Worm (Caenorhabditis elegans) whole organism, L2 larva: ENCODE measurements around the gene gst-32.

Source experiments
- C34F6.9 ChIP-seq: fragments of 150-350 bp; optimal IDR thresholded peaks from 2 replicates; lab custom pipeline; 2014; ENCODE audit warnings: missing biosample characterization, missing genetic modification characterization
- F13H6.1 ChIP-seq: sonication (generic microtip); optimal IDR thresholded peaks from 2 replicates; lab custom pipeline; 2016; ENCODE audit warnings: missing genetic modification characterization, missing compliant biosample characterization
- R02D3.7 ChIP-seq: fragments of 150-350 bp; optimal IDR thresholded peaks from 2 replicates; lab custom pipeline; 2014; ENCODE audit warnings: missing biosample characterization, missing genetic modification characterization
- Y55F3AM.14 ChIP-seq: fragments of 200-800 bp; sonication (Bioruptor generic); optimal IDR thresholded peaks from 2 replicates; lab custom pipeline; 2018; ENCODE audit warnings: mild to moderate bottlenecking, missing genetic modification characterization, missing compliant biosample characterization
- ZK546.5 ChIP-seq: sonication (generic microtip); optimal IDR thresholded peaks from 2 replicates; lab custom pipeline; 2017; ENCODE audit warnings: missing biosample characterization, missing genetic modification characterization
- alr-1 ChIP-seq: fragments of 150-350 bp; optimal IDR thresholded peaks from 2 replicates; lab custom pipeline; 2014; ENCODE audit warnings: missing biosample characterization, missing genetic modification characterization
- blmp-1 ChIP-seq: sonication (generic microtip); optimal IDR thresholded peaks from 2 replicates; lab custom pipeline; 2017; ENCODE audit warnings: missing genetic modification characterization, mild to moderate bottlenecking, missing compliant biosample characterization, antibody characterized with exemption, moderate library complexity; ENCODE audit not compliant: insufficient read depth
- ceh-16 ChIP-seq: fragments of 150-350 bp; optimal IDR thresholded peaks from 2 replicates; lab custom pipeline; 2014; ENCODE audit warnings: missing biosample characterization, missing genetic modification characterization
- ceh-82 ChIP-seq: fragments of 150-350 bp; optimal IDR thresholded peaks from 2 replicates; lab custom pipeline; 2014; ENCODE audit warnings: missing biosample characterization, missing genetic modification characterization
- crh-2 ChIP-seq: sonication (generic microtip); optimal IDR thresholded peaks from 2 replicates; lab custom pipeline; 2017; ENCODE audit warnings: missing biosample characterization, missing genetic modification characterization
- dmd-4 ChIP-seq: sonication (generic microtip); optimal IDR thresholded peaks from 2 replicates; lab custom pipeline; 2017; ENCODE audit warnings: missing biosample characterization, missing genetic modification characterization
- egl-27 ChIP-seq: sonication (generic microtip); optimal IDR thresholded peaks from 3 replicates; lab custom pipeline; 2017; ENCODE audit warnings: missing biosample characterization, missing genetic modification reagents, missing genetic modification characterization
- elt-1 ChIP-seq: fragments of 150-350 bp; optimal IDR thresholded peaks from 2 replicates; lab custom pipeline; 2014; ENCODE audit warnings: missing biosample characterization, missing genetic modification characterization
- elt-3 ChIP-seq: sonication (generic microtip); optimal IDR thresholded peaks from 2 replicates; lab custom pipeline; 2017; ENCODE audit warnings: missing biosample characterization, missing genetic modification characterization
- fos-1 ChIP-seq: fragments of 150-350 bp; optimal IDR thresholded peaks from 2 replicates; lab custom pipeline; 2014; ENCODE audit warnings: missing biosample characterization, missing genetic modification characterization
- gmeb-1 ChIP-seq: fragments of 150-350 bp; optimal IDR thresholded peaks from 2 replicates; lab custom pipeline; 2014; ENCODE audit warnings: missing biosample characterization, missing genetic modification characterization
- lin-11 ChIP-seq: fragments of 150-350 bp; sonication (generic microtip); optimal IDR thresholded peaks from 2 replicates; lab custom pipeline; 2014; ENCODE audit warnings: missing biosample characterization, missing genetic modification characterization, inconsistent platforms, mixed read lengths
- lin-13 ChIP-seq: fragments of 150-350 bp; optimal IDR thresholded peaks from 2 replicates; lab custom pipeline; 2014; ENCODE audit warnings: missing biosample characterization, missing genetic modification reagents, missing genetic modification characterization
- lsy-2 ChIP-seq, 2 experiments: fragments of 150-350 bp in 1 of 2; sonication (generic microtip) in 1 of 2; optimal IDR thresholded peaks; 2 replicates each; lab custom pipeline; 2014 to 2017; ENCODE audit warnings: missing biosample characterization in 2 of 2, missing genetic modification characterization in 2 of 2
- mab-5 ChIP-seq: fragments of 150-350 bp; optimal IDR thresholded peaks from 2 replicates; lab custom pipeline; 2014; ENCODE audit warnings: missing biosample characterization, missing genetic modification characterization
- mbf-1 ChIP-seq: sonication (generic microtip); optimal IDR thresholded peaks from 2 replicates; lab custom pipeline; 2017; ENCODE audit warnings: missing biosample characterization, missing genetic modification characterization
- mdl-1 ChIP-seq, 2 experiments: fragments of 150-350 bp in 1 of 2; sonication (generic microtip) in 1 of 2; optimal IDR thresholded peaks; 2 replicates each; lab custom pipeline; 2017; ENCODE audit warnings: missing biosample characterization in 2 of 2, missing genetic modification characterization in 2 of 2
- nhr-10 ChIP-seq: sonication (generic microtip); optimal IDR thresholded peaks from 2 replicates; lab custom pipeline; 2017; ENCODE audit warnings: missing biosample characterization, missing genetic modification characterization
- nhr-11 ChIP-seq: fragments of 150-350 bp; optimal IDR thresholded peaks from 2 replicates; lab custom pipeline; 2014; ENCODE audit warnings: missing biosample characterization, missing genetic modification characterization
- nhr-12 ChIP-seq: fragments of 150-350 bp; optimal IDR thresholded peaks from 2 replicates; lab custom pipeline; 2014; ENCODE audit warnings: missing biosample characterization, missing genetic modification characterization
- nhr-129 ChIP-seq: fragments of 150-350 bp; optimal IDR thresholded peaks from 2 replicates; lab custom pipeline; 2014; ENCODE audit warnings: missing biosample characterization, missing genetic modification characterization
- nhr-21 ChIP-seq: fragments of 150-350 bp; optimal IDR thresholded peaks from 2 replicates; lab custom pipeline; 2014; ENCODE audit warnings: missing biosample characterization, missing genetic modification characterization
- nhr-23 ChIP-seq: fragments of 150-350 bp; optimal IDR thresholded peaks from 2 replicates; lab custom pipeline; 2014; ENCODE audit warnings: missing biosample characterization, missing genetic modification reagents, missing genetic modification characterization
- nhr-6 ChIP-seq: fragments of 150-350 bp; optimal IDR thresholded peaks from 2 replicates; lab custom pipeline; 2014; ENCODE audit warnings: missing biosample characterization, missing genetic modification characterization
- nhr-77 ChIP-seq: fragments of 150-350 bp; optimal IDR thresholded peaks from 2 replicates; lab custom pipeline; 2014; ENCODE audit warnings: missing biosample characterization, missing genetic modification characterization
- skn-1 ChIP-seq: sonication (generic microtip); optimal IDR thresholded peaks from 2 replicates; lab custom pipeline; 2017; ENCODE audit warnings: missing biosample characterization, missing genetic modification characterization
- sma-3 ChIP-seq: sonication (generic microtip); optimal IDR thresholded peaks from 2 replicates; lab custom pipeline; 2016; ENCODE audit warnings: missing genetic modification reagents, missing genetic modification characterization, missing compliant biosample characterization
- sma-9 ChIP-seq, 2 experiments: fragments of 150-350 bp in 1 of 2; sonication (generic microtip) in 1 of 2; optimal IDR thresholded peaks; 2 replicates each; lab custom pipeline; 2014 to 2016; ENCODE audit warnings: missing genetic modification characterization in 2 of 2, mild to moderate bottlenecking in 1 of 2, missing biosample characterization in 1 of 2, missing compliant biosample characterization in 1 of 2, missing genetic modification reagents in 1 of 2, moderate library complexity in 1 of 2
- unc-39 ChIP-seq: fragments of 150-350 bp; optimal IDR thresholded peaks from 2 replicates; lab custom pipeline; 2014; ENCODE audit warnings: missing biosample characterization, missing genetic modification characterization
- unc-55 ChIP-seq: fragments of 150-350 bp; sonication (generic microtip); optimal IDR thresholded peaks from 3 replicates; lab custom pipeline; 2014; ENCODE audit warnings: missing biosample characterization, missing genetic modification reagents, missing genetic modification characterization
- unc-62 ChIP-seq: fragments of 150-350 bp; optimal IDR thresholded peaks from 2 replicates; lab custom pipeline; 2014; ENCODE audit warnings: missing biosample characterization, missing genetic modification reagents, missing genetic modification characterization
- zag-1 ChIP-seq: fragments of 150-350 bp; optimal IDR thresholded peaks from 2 replicates; lab custom pipeline; 2014; ENCODE audit warnings: missing biosample characterization, missing genetic modification characterization
- ztf-1 ChIP-seq: fragments of 200-800 bp; sonication (Bioruptor generic); conservative IDR thresholded peaks from 2 replicates; pipeline ENCODE4 v1.3.6; 2022; ENCODE audit warnings: missing genetic modification characterization, missing compliant biosample characterization
- ztf-4 ChIP-seq: fragments of 150-350 bp; optimal IDR thresholded peaks from 2 replicates; lab custom pipeline; 2014; ENCODE audit warnings: missing biosample characterization, missing genetic modification characterization

gst-32 gene

DNA sequence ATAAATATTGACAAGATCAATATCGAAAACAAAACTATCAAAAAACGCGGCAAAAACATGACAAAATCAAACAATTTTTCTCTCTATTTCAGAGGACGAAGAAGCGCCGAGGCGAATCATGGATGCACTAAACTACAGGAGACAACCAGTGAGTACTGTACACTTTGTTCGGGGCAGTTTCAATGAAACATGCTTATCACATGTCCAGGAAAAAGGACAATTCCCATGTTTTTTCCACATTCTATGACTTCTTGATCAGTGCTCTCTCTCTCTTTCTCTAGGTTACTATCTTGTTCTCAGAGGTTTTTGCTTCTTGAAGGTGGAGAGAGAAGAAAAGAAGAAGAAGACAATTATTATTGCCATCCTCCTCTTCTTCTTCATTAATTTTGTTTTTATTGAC, 19.1 kb upstream of the gst-32 start:
- TF ChIP-seq zag-1 (tag; lab: Kevin White, UChicago): no peak
- no peak for TF ChIP-seq skn-1 (tag; lab: Kevin White, UChicago)
- TF ChIP-seq sma-9 (GFP tag; optimal IDR thresholded peaks at IDR 0.05; lab: Kevin White, UChicago): peak; percentile 42
- no peak for TF ChIP-seq sma-9 (tag; optimal IDR thresholded peaks at IDR 0.05; lab: Kevin White, UChicago)
- peak; percentile 35 for TF ChIP-seq fos-1 (tag; lab: Kevin White, UChicago)
- peak; percentile 12 for TF ChIP-seq nhr-129 (tag; lab: Kevin White, UChicago)

DNA sequence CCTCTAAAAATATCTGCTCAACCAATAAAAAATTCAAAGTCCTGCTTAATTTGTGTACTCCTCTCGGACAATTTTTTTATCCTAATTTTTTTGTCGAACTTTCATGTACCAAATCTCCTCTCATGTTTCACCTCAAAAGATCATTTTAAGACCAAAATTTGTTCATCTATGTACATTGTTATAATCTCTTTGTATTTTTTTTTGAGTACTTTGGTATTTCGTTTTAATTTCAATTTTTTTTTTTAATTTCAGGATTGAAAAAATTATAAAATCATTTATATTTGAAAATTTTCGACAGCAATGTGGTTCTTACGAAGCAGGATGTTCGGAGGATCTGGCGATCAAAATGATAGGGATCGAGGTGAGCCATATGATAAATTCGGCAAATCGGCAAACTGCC, 18.0 kb upstream of the gst-32 start, which contains the start of gene spsb-1:
Gene spsb-1 (plus strand): TSS at position 301 of the 400 bp plus-strand sequence.
- no peak for TF ChIP-seq fos-1 (tag; lab: Kevin White, UChicago)
- TF ChIP-seq lin-13 (GFP tag; lab: Kevin White, UChicago): no peak
- TF ChIP-seq dmd-4 (tag; lab: Kevin White, UChicago): no peak
- no peak for TF ChIP-seq nhr-77 (tag; lab: Kevin White, UChicago)
- no peak for TF ChIP-seq alr-1 (tag; lab: Kevin White, UChicago)
- TF ChIP-seq elt-1 (tag; lab: Kevin White, UChicago): no peak
- no peak for TF ChIP-seq ceh-16 (tag; lab: Kevin White, UChicago)
- no peak for TF ChIP-seq mab-5 (tag; lab: Kevin White, UChicago)
- TF ChIP-seq nhr-129 (tag; lab: Kevin White, UChicago): no peak
- TF ChIP-seq unc-39 (tag; lab: Kevin White, UChicago): no peak

DNA sequence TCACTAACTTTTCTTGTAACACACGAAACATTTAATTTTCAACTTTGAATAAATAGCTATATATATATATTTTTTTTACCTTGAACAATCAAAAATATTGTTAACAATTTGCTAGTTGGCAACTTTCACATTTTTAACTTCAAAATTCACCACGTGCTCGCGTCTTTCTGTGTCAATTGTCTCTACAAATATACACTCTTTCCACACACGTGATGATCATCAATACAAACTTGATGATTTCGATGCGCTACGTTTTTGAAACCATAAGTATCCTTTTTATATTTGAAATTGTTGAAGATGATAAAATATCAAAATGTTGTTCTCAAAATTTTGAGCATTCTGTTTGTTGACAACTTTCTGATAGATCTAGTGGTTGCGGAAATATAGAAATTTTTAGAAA, 17.0 kb upstream of the gst-32 start:
- peak; percentile 31 for TF ChIP-seq nhr-129 (tag; lab: Kevin White, UChicago)
- TF ChIP-seq mbf-1 (tag; lab: Kevin White, UChicago): no peak

DNA sequence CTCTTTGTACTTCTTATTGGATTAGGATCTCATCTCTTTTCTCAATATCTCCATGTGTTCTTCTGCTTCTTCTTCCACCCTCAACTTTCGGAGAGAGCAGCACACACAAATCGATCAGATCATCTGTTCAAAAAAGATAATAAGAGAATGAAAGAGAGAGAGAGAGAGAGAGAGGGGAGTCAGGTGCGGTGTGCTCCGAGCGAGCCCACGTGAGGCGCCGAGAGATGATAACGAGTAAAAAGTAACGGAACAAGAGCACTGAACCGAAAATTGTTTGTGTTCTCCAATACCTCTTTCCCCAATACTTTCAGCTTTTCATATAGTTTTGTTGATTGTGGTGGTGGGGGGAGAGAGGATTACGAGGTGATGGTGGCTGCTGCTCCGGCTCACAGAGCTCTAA, 15.6 kb upstream of the gst-32 start:
- TF ChIP-seq skn-1 (tag; lab: Kevin White, UChicago) (no peak), unc-55 (GFP tag; lab: Kevin White, UChicago) (no peak), F13H6.1 (peak; percentile 66), sma-9 (GFP tag; optimal IDR thresholded peaks at IDR 0.05; lab: Kevin White, UChicago) (peak; percentile 93), sma-9 (tag; optimal IDR thresholded peaks at IDR 0.05; lab: Kevin White, UChicago) (no peak), nhr-10 (no peak), ztf-4 (tag; lab: Kevin White, UChicago) (peak; percentile 44), lsy-2 (tag; optimal IDR thresholded peaks at IDR 0.05; lab: Kevin White, UChicago) (peak in 1 of 2 experiments; percentile 53), fos-1 (tag; lab: Kevin White, UChicago) (peak; percentile 56), mab-5 (tag; lab: Kevin White, UChicago) (no peak), nhr-12 (tag; lab: Kevin White, UChicago) (no peak), unc-39 (tag; lab: Kevin White, UChicago) (no peak), nhr-21 (tag; lab: Kevin White, UChicago) (no peak), ceh-16 (tag; lab: Kevin White, UChicago) (no peak), lin-11 (tag; lab: Kevin White, UChicago) (peak; percentile 40), C34F6.9 (tag; lab: Kevin White, UChicago) (peak; percentile 72), ceh-82 (no peak), sma-3 (GFP tag; lab: Kevin White, UChicago) (peak; percentile 27), egl-27 (tag; lab: Kevin White, UChicago) (no peak), lin-13 (GFP tag; lab: Kevin White, UChicago) (peak; percentile 23), blmp-1 (no peak), ZK546.5 (no peak), nhr-77 (tag; lab: Kevin White, UChicago) (no peak), nhr-11 (tag; lab: Kevin White, UChicago) (no peak), crh-2 (tag; lab: Kevin White, UChicago) (peak; percentile 59), mdl-1 (tag; optimal IDR thresholded peaks at IDR 0.05; lab: Kevin White, UChicago) (peak in 1 of 2 experiments; percentile 79), nhr-23 (tag; lab: Kevin White, UChicago) (no peak), mbf-1 (tag; lab: Kevin White, UChicago) (no peak), nhr-129 (tag; lab: Kevin White, UChicago) (peak; percentile 44), Y55F3AM.14 (no peak), R02D3.7 (tag; lab: Kevin White, UChicago) (no peak), nhr-6 (tag; lab: Kevin White, UChicago) (no peak), unc-62 (GFP tag; lab: Kevin White, UChicago) (no peak), elt-3 (no peak), gmeb-1 (tag; lab: Kevin White, UChicago) (no peak), ztf-1 (no peak)
- TF ChIP-seq, all 48 proteins: peak for 12
